Fruit fly (Drosophila melanogaster): Measurements from ENCODE around the gene lcs.

lcs gene

DNA sequence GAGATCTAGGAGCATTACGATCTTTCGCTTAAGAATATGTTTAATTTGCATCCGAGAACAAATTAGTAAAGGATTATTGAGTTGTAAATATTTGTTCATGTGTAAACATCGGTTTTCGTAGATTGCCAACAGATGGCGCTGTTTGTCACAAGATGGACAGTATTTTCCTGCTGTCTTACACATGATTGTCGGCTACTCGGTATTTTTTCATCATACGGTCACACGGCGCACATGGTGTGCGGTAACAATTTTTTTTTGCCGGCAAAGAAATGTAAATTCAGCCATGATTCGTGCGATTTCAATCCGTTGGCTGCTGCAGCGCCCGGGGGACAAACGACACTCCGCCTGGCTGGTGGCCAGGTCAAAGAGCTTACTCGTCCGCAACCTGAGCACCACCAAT lies 34.2 kb downstream of the lcs start, which contains the start of the genes bbx and waw (continued):
- TF ChIP-seq CG10979 (tag; optimal IDR thresholded peaks at IDR 0.05) = peak; percentile 96
- TF ChIP-seq CTCF (GFP tag; optimal IDR thresholded peaks at IDR 0.05) = peak; percentile 94
- peak; percentile 11 for TF ChIP-seq HmgD (GFP tag; optimal IDR thresholded peaks at IDR 0.05)
- no peak for TF ChIP-seq schlank (tag; optimal IDR thresholded peaks at IDR 0.05)
- peak in 1 of 3 experiments; percentile 22 for TF ChIP-seq lola (GFP tag; optimal IDR thresholded peaks at IDR 0.05)
- peak; percentile 64 for TF ChIP-seq ftz-f1 (GFP tag; optimal IDR thresholded peaks at IDR 0.05)
- TF ChIP-seq kah (GFP tag; optimal IDR thresholded peaks at IDR 0.05) = no peak
- no peak for TF ChIP-seq tin (GFP tag; optimal IDR thresholded peaks at IDR 0.05)
- TF ChIP-seq CG11560 (tag; IDR thresholded peaks at IDR 0.05) = no peak
- no peak for TF ChIP-seq Vsx1 (GFP tag; optimal IDR thresholded peaks at IDR 0.05)
- no peak for TF ChIP-seq CG15269 (tag; optimal IDR thresholded peaks at IDR 0.05)
- TF ChIP-seq ap (GFP tag; IDR thresholded peaks at IDR 0.05) = no peak
- TF ChIP-seq Xbp1 (GFP tag; optimal IDR thresholded peaks at IDR 0.05) = peak; percentile 8
- no peak for TF ChIP-seq Xrp1 (GFP tag; IDR thresholded peaks at IDR 0.05)
- no peak for TF ChIP-seq danr (GFP tag; IDR thresholded peaks at IDR 0.05)
- no peak for TF ChIP-seq tup (GFP tag; optimal IDR thresholded peaks at IDR 0.05)
- no peak for TF ChIP-seq CG3163 (GFP tag; optimal IDR thresholded peaks at IDR 0.05)
- peak; percentile 21 for TF ChIP-seq Nf-YC (tag; optimal IDR thresholded peaks at IDR 0.05)
- TF ChIP-seq CG17802 (tag; optimal IDR thresholded peaks at IDR 0.05) = no peak
- peak; percentile 13 for TF ChIP-seq dmrt11E (tag; optimal IDR thresholded peaks at IDR 0.05)
- TF ChIP-seq cwo (GFP tag; optimal IDR thresholded peaks at IDR 0.05) = no peak
- peak; percentile 46 for TF ChIP-seq phol (tag; optimal IDR thresholded peaks at IDR 0.05)
- no peak for TF ChIP-seq zen2 (GFP tag; IDR thresholded peaks at IDR 0.05; ENCODE audit: partially characterized antibody)
- TF ChIP-seq Six4 (GFP tag; optimal IDR thresholded peaks at IDR 0.05) = no peak
- peak; percentile 43 for TF ChIP-seq zen (tag; optimal IDR thresholded peaks at IDR 0.05)
- no peak for TF ChIP-seq CG4360 (GFP tag; IDR thresholded peaks at IDR 0.05)
- TF ChIP-seq dpn (GFP tag; optimal IDR thresholded peaks at IDR 0.05) = peak in 1 of 2 experiments; percentile 16
- no peak for TF ChIP-seq CG10565 (GFP tag; optimal IDR thresholded peaks at IDR 0.05)
- TF ChIP-seq pzg (GFP tag; optimal IDR thresholded peaks at IDR 0.05) = peak; percentile 77
- peak; percentile 18 for TF ChIP-seq CG13775 (GFP tag; optimal IDR thresholded peaks at IDR 0.05)
- no peak for TF ChIP-seq CG31441 (GFP tag; IDR thresholded peaks at IDR 0.05)
- TF ChIP-seq zfh1 (GFP tag; IDR thresholded peaks at IDR 0.05) = no peak
- TF ChIP-seq CG33213 (GFP tag; optimal IDR thresholded peaks at IDR 0.05) = peak; percentile 66
- TF ChIP-seq CG4617 (GFP tag; optimal IDR thresholded peaks at IDR 0.05; ENCODE audit: borderline replicate concordance) = peak; percentile 55
- peak; percentile 3 for TF ChIP-seq Camta (GFP tag; optimal IDR thresholded peaks at IDR 0.05)
- TF ChIP-seq maf-S (GFP tag; optimal IDR thresholded peaks at IDR 0.05) = peak; percentile 50
- peak; percentile 41 for TF ChIP-seq CG10543 (GFP tag; optimal IDR thresholded peaks at IDR 0.05)
- TF ChIP-seq row (GFP tag; IDR thresholded peaks at IDR 0.05) = peak; percentile 16; the same call in 1 of the 3 replicates
- no peak for TF ChIP-seq sr (GFP tag; IDR thresholded peaks at IDR 0.05)
- peak; percentile 46 for TF ChIP-seq CG13424 (tag; optimal IDR thresholded peaks at IDR 0.05)
- TF ChIP-seq ac (GFP tag; optimal IDR thresholded peaks at IDR 0.05) = no peak
- TF ChIP-seq MESR4 (GFP tag; optimal IDR thresholded peaks at IDR 0.05) = peak; percentile 71
- peak; percentile 19 for TF ChIP-seq CG1233 (GFP tag; optimal IDR thresholded peaks at IDR 0.05)
- TF ChIP-seq HHEX (GFP tag; optimal IDR thresholded peaks at IDR 0.05) = peak; percentile 34
- no peak for TF ChIP-seq odd (GFP tag; optimal IDR thresholded peaks at IDR 0.05)
- TF ChIP-seq CG7987 (GFP tag; optimal IDR thresholded peaks at IDR 0.05) = peak; percentile 67
- TF ChIP-seq gro (GFP tag; optimal IDR thresholded peaks at IDR 0.05) = peak; percentile 28
- peak; percentile 17 for TF ChIP-seq CG4707 (GFP tag; optimal IDR thresholded peaks at IDR 0.05)
- TF ChIP-seq Hr39 (optimal IDR thresholded peaks at IDR 0.05) = no peak
- no peak for TF ChIP-seq sim (GFP tag; IDR thresholded peaks at IDR 0.05)
- no peak; the same call in 1 of the 2 replicates for TF ChIP-seq ara (GFP tag; IDR thresholded peaks at IDR 0.05)
